Worm (Caenorhabditis elegans): ENCODE measurements around the gene K08D8.6.

- TF ChIP-seq F26F4.8 (GFP tag; conservative IDR thresholded peaks at IDR 0.05) (no peak), lin-39 (tag; optimal IDR thresholded peaks at IDR 0.05) (no peak), lsy-2 (tag; optimal IDR thresholded peaks at IDR 0.05) (no peak), lin-15B (tag; optimal IDR thresholded peaks at IDR 0.05) (no peak), mdl-1 (tag; optimal IDR thresholded peaks at IDR 0.05) (no peak), unc-39 (tag; optimal IDR thresholded peaks at IDR 0.05) (no peak)
Observed at ce11 chrIV:12897146-12897545, 6.8 kb upstream of the K08D8.6 start.
